Worm (Caenorhabditis elegans) whole organism, L3 larva: ENCODE measurements around the gene hmg-4.

Source experiments
- ama-1 ChIP-seq: fragments of 150-350 bp; optimal IDR thresholded peaks from 2 replicates; lab custom pipeline; 2018
- elt-1 ChIP-seq: fragments of 150-350 bp; optimal IDR thresholded peaks from 2 replicates; lab custom pipeline; 2014; ENCODE audit warnings: missing biosample characterization, missing genetic modification characterization
- eor-1 ChIP-seq, 2 experiments: fragments of 150-350 bp; optimal IDR thresholded peaks; 2 replicates each; lab custom pipeline; 2014 to 2018; ENCODE audit warnings: missing biosample characterization in 2 of 2, missing genetic modification characterization in 2 of 2
- fos-1 ChIP-seq: fragments of 150-350 bp; optimal IDR thresholded peaks from 2 replicates; lab custom pipeline; 2014; ENCODE audit warnings: missing biosample characterization, missing genetic modification characterization
- lin-15B ChIP-seq: fragments of 150-350 bp; optimal IDR thresholded peaks from 2 replicates; lab custom pipeline; 2014; ENCODE audit warnings: missing biosample characterization, missing genetic modification characterization
- nfya-1 ChIP-seq: sonication (generic microtip); optimal IDR thresholded peaks from 2 replicates; lab custom pipeline; 2017; ENCODE audit warnings: missing genetic modification characterization, mild to moderate bottlenecking, missing compliant biosample characterization, antibody characterized with exemption, moderate library complexity; ENCODE audit not compliant: insufficient read depth
- nhr-237 ChIP-seq: fragments of 150-350 bp; optimal IDR thresholded peaks from 2 replicates; lab custom pipeline; 2014; ENCODE audit warnings: missing biosample characterization, missing genetic modification characterization
- nhr-76 ChIP-seq: fragments of 150-350 bp; sonication (generic microtip); optimal IDR thresholded peaks from 5 replicates; lab custom pipeline; 2014; ENCODE audit warnings: missing biosample characterization, missing genetic modification characterization
- nhr-77 ChIP-seq: fragments of 150-350 bp; optimal IDR thresholded peaks from 2 replicates; lab custom pipeline; 2014; ENCODE audit warnings: missing biosample characterization, missing genetic modification characterization
- snpc-4 ChIP-seq: fragments of 150-350 bp; optimal IDR thresholded peaks from 2 replicates; lab custom pipeline; 2014; ENCODE audit warnings: missing biosample characterization, missing genetic modification characterization
- tbx-2 ChIP-seq: sonication (generic microtip); optimal IDR thresholded peaks from 2 replicates; lab custom pipeline; 2016; ENCODE audit warnings: mild to moderate bottlenecking, missing genetic modification characterization, missing compliant biosample characterization
- ztf-11 ChIP-seq: fragments of 150-350 bp; optimal IDR thresholded peaks from 2 replicates; lab custom pipeline; 2014; ENCODE audit warnings: missing biosample characterization, missing genetic modification characterization
- ztf-4 ChIP-seq: fragments of 150-350 bp; optimal IDR thresholded peaks from 2 replicates; lab custom pipeline; 2014; ENCODE audit warnings: missing biosample characterization, missing genetic modification characterization

- TF ChIP-seq nhr-237 (tag; lab: Kevin White, UChicago), result no peak
- no peak for TF ChIP-seq snpc-4 (tag; lab: Kevin White, UChicago)
- no peak for TF ChIP-seq nhr-77 (tag; lab: Kevin White, UChicago)
- TF ChIP-seq elt-1, result no peak
- peak; percentile 77 for TF ChIP-seq fos-1
- no peak for TF ChIP-seq eor-1 (tag; optimal IDR thresholded peaks at IDR 0.05; lab: Kevin White, UChicago)
- no peak for TF ChIP-seq lin-15B
- peak; percentile 61 for TF ChIP-seq tbx-2 (tag; lab: Kevin White, UChicago)
- peak; percentile 57 for TF ChIP-seq nfya-1 (tag; lab: Kevin White, UChicago)
- no peak for TF ChIP-seq ztf-11
- TF ChIP-seq ama-1 (lab: Kevin White, UChicago), result peak; percentile 70
- no peak for TF ChIP-seq nhr-76 (tag; lab: Kevin White, UChicago)
- TF ChIP-seq ztf-4 (tag; lab: Kevin White, UChicago), result no peak
Observed at ce11 chrIII:7376143-7376802, 5.1 kb downstream of the hmg-4 start.
